Fruit fly (Drosophila melanogaster): Measurements from ENCODE around the gene CG31668.

The CG31668 gene

dm6 chr2L:2214004-2214403, 8.0 kb upstream of the CG31668 start, which contains the start of the genes Uch and CG34174 (continued):
- TF ChIP-seq tgo (GFP tag; IDR thresholded peaks at IDR 0.05) (no peak), sens (GFP tag) (peak; percentile 81), CG10565 (GFP tag; optimal IDR thresholded peaks at IDR 0.05) (no peak), row (GFP tag; IDR thresholded peaks at IDR 0.05) (0 out of 3 replicates have a peak, but pooled peaks have one; percentile 14), CG3847 (GFP tag; IDR thresholded peaks at IDR 0.05) (peak; percentile 63), hbn (GFP tag; IDR thresholded peaks at IDR 0.05; ENCODE audit: partially characterized antibody) (peak; percentile 68), MTF-1 (GFP tag; optimal IDR thresholded peaks at IDR 0.05; ENCODE audit: borderline replicate concordance) (no peak), sug (tag; optimal IDR thresholded peaks at IDR 0.05) (peak; percentile 48), CG9727 (GFP tag; optimal IDR thresholded peaks at IDR 0.05) (peak; percentile 12), CG6272 (GFP tag; IDR thresholded peaks at IDR 0.05) (no peak), CG34422 (GFP tag; IDR thresholded peaks at IDR 0.05) (peak; percentile 55; the same call in 1 of the 3 replicates), fd3F (GFP tag; optimal IDR thresholded peaks at IDR 0.05) (no peak), CG16813 (GFP tag; IDR thresholded peaks at IDR 0.05; ENCODE audit: partially characterized antibody) (peak; percentile 70), crp (GFP tag; optimal IDR thresholded peaks at IDR 0.05) (peak in 1 of 2 experiments; percentile 39), Dref (GFP tag; IDR thresholded peaks at IDR 0.05) (peak; percentile 60), Sox102F (GFP tag; optimal IDR thresholded peaks at IDR 0.05) (no peak), ham (GFP tag; IDR thresholded peaks at IDR 0.05) (no peak), slbo (GFP tag; IDR thresholded peaks at IDR 0.05) (no peak), pzg (GFP tag; optimal IDR thresholded peaks at IDR 0.05) (peak; percentile 78), Antp (GFP tag; optimal IDR thresholded peaks at IDR 0.05) (no peak), CG1529 (GFP tag; optimal IDR thresholded peaks at IDR 0.05) (no peak), crol (GFP tag; IDR thresholded peaks at IDR 0.05) (no peak), CTCF (GFP tag; optimal IDR thresholded peaks at IDR 0.05) (no peak), CG12155 (GFP tag; optimal IDR thresholded peaks at IDR 0.05) (peak; percentile 21), CG13424 (tag; optimal IDR thresholded peaks at IDR 0.05) (peak; percentile 37), CG11085 (GFP tag; IDR thresholded peaks at IDR 0.05) (no peak), MBD-R2 (GFP tag; IDR thresholded peaks at IDR 0.05) (peak; percentile 86), CG10267 (tag; optimal IDR thresholded peaks at IDR 0.05) (peak; percentile 95), Bgb (GFP tag; IDR thresholded peaks at IDR 0.05; ENCODE audit: partially characterized antibody) (peak; percentile 68), her (GFP tag; optimal IDR thresholded peaks at IDR 0.05) (no peak), bigmax (GFP tag; optimal IDR thresholded peaks at IDR 0.05) (no peak), hb (GFP tag; IDR thresholded peaks at IDR 0.05; ENCODE audit: partially characterized antibody) (no peak), CG1832 (GFP tag; optimal IDR thresholded peaks at IDR 0.05) (no peak), CG9797 (GFP tag; optimal IDR thresholded peaks at IDR 0.05) (no peak), CG18764 (GFP tag; optimal IDR thresholded peaks at IDR 0.05) (no peak), zfh2 (GFP tag; optimal IDR thresholded peaks at IDR 0.05) (peak; percentile 1), CG14441 (GFP tag; IDR thresholded peaks at IDR 0.05) (no peak), CG18011 (GFP tag; optimal IDR thresholded peaks at IDR 0.05) (no peak), Asciz (GFP tag; optimal IDR thresholded peaks at IDR 0.05) (no peak), Trl (optimal IDR thresholded peaks at IDR 0.05) (peak in 1 of 2 experiments; percentile 19), Trl (GFP tag; optimal IDR thresholded peaks at IDR 0.05) (peak; percentile 4), exex (tag; optimal IDR thresholded peaks at IDR 0.05) (peak; percentile 15), CrebB (tag; optimal IDR thresholded peaks at IDR 0.05) (no peak), Dp (GFP tag; optimal IDR thresholded peaks at IDR 0.05) (peak; percentile 50), Chrac-16 (GFP tag; optimal IDR thresholded peaks at IDR 0.05) (peak; percentile 5), CG2712 (tag; optimal IDR thresholded peaks at IDR 0.05) (peak; percentile 23), gfzf (GFP tag; optimal IDR thresholded peaks at IDR 0.05) (no peak), CG18599 (GFP tag; optimal IDR thresholded peaks at IDR 0.05) (peak; percentile 24), CG2120 (GFP tag; optimal IDR thresholded peaks at IDR 0.05) (peak; percentile 5), D (optimal IDR thresholded peaks at IDR 0.05) (no peak), D (GFP tag; optimal IDR thresholded peaks at IDR 0.05) (no peak), org-1 (GFP tag; optimal IDR thresholded peaks at IDR 0.05) (no peak)
